Fruit fly (Drosophila melanogaster) Kc167 (cell line): ENCODE measurements around the gene eIF3d1.

Experiments used
- Myc ChIP-seq: fragments of >200 bp; optimal IDR thresholded peaks from 2 replicates; lab custom pipeline; 2017; ENCODE audit warnings: missing external identifiers
- Sin3A ChIP-seq: fragments of >200 bp; optimal IDR thresholded peaks from 2 replicates; lab custom pipeline; 2018; ENCODE audit warnings: missing external identifiers
- h ChIP-seq: fragments of >200 bp; optimal IDR thresholded peaks from 3 replicates; lab custom pipeline; 2018; ENCODE audit warnings: missing external identifiers
- insv ChIP-seq: fragments of >200 bp; optimal IDR thresholded peaks from 3 replicates; lab custom pipeline; 2018; ENCODE audit warnings: missing external identifiers
- psq ChIP-seq: fragments of >200 bp; optimal IDR thresholded peaks from 2 replicates; lab custom pipeline; 2017; ENCODE audit warnings: missing external identifiers
- ttk ChIP-seq: sonication (Bioruptor generic); optimal IDR thresholded peaks from 2 replicates; lab custom pipeline; 2017; ENCODE audit warnings: missing external identifiers

- TF ChIP-seq psq (lab: Kevin White, UChicago) (no peak), insv (lab: Kevin White, UChicago) (no peak), ttk (lab: Kevin White, UChicago) (no peak), h (lab: Kevin White, UChicago) (no peak), Sin3A (lab: Kevin White, UChicago) (no peak), Myc (no peak)
Measured at dm6 chr3R:23638351-23638750, 41.5 kb upstream of the eIF3d1 start.
